Fruit fly (Drosophila melanogaster): ENCODE data around the gene CG7130.

The CG7130 gene

dm6 chr3L:22074347-22074971, 1.1 kb downstream of the CG7130 start, which contains the start of gene CG7133 (continued):
- TF ChIP-seq CG12391 (tag; optimal IDR thresholded peaks at IDR 0.05) (peak; percentile 14), tll (GFP tag; optimal IDR thresholded peaks at IDR 0.05) (no peak), pita (GFP tag; optimal IDR thresholded peaks at IDR 0.05) (no peak), zfh1 (GFP tag; IDR thresholded peaks at IDR 0.05) (no peak), CTCF (GFP tag; optimal IDR thresholded peaks at IDR 0.05) (no peak), CG11085 (GFP tag; IDR thresholded peaks at IDR 0.05) (no peak), Mes4 (GFP tag; optimal IDR thresholded peaks at IDR 0.05) (no peak), Oli (tag; optimal IDR thresholded peaks at IDR 0.05) (no peak), peb (GFP tag; IDR thresholded peaks at IDR 0.05) (no peak), Ets65A (GFP tag) (no peak), CG4328 (GFP tag; optimal IDR thresholded peaks at IDR 0.05) (no peak), sug (tag; optimal IDR thresholded peaks at IDR 0.05) (peak; percentile 4), eve (GFP tag; optimal IDR thresholded peaks at IDR 0.05) (no peak), Doc2 (GFP tag; IDR thresholded peaks at IDR 0.05) (no peak), otp (GFP tag; IDR thresholded peaks at IDR 0.05) (no peak), CG6689 (GFP tag; IDR thresholded peaks at IDR 0.05) (no peak), Gsc (GFP tag; IDR thresholded peaks at IDR 0.05) (no peak), pho (GFP tag; optimal IDR thresholded peaks at IDR 0.05) (peak; percentile 27), scrt (GFP tag; optimal IDR thresholded peaks at IDR 0.05) (no peak), Rfx (GFP tag; IDR thresholded peaks at IDR 0.05) (no peak), CG3838 (GFP tag; optimal IDR thresholded peaks at IDR 0.05) (no peak), CG7786 (GFP tag; optimal IDR thresholded peaks at IDR 0.05) (no peak), chinmo (GFP tag; IDR thresholded peaks at IDR 0.05; ENCODE audit: partially characterized antibody) (peak; percentile 71; the same call in 1 of the 4 replicates), Dad (GFP tag; optimal IDR thresholded peaks at IDR 0.05) (no peak), ro (GFP tag; IDR thresholded peaks at IDR 0.05) (no peak), BtbVII (GFP tag; optimal IDR thresholded peaks at IDR 0.05) (no peak), crc (GFP tag; optimal IDR thresholded peaks at IDR 0.05) (no peak), Atf-2 (GFP tag; optimal IDR thresholded peaks at IDR 0.05) (no peak), Eip74EF (GFP tag; optimal IDR thresholded peaks at IDR 0.05) (no peak), ind (GFP tag; optimal IDR thresholded peaks at IDR 0.05) (no peak), nmo (GFP tag; optimal IDR thresholded peaks at IDR 0.05) (peak; percentile 29), ato (GFP tag; IDR thresholded peaks at IDR 0.05; ENCODE audit: partially characterized antibody) (peak; percentile 74), CG4360 (GFP tag; IDR thresholded peaks at IDR 0.05) (no peak), Six4 (GFP tag; optimal IDR thresholded peaks at IDR 0.05) (no peak), CG14441 (GFP tag; IDR thresholded peaks at IDR 0.05) (no peak), CG34224 (GFP tag; IDR thresholded peaks at IDR 0.05; ENCODE audit: partially characterized antibody) (peak; percentile 84), CG13624 (GFP tag; optimal IDR thresholded peaks at IDR 0.05) (no peak), CG3995 (GFP tag; optimal IDR thresholded peaks at IDR 0.05) (peak; percentile 59), danr (GFP tag; IDR thresholded peaks at IDR 0.05) (no peak), ac (GFP tag; optimal IDR thresholded peaks at IDR 0.05) (no peak), HLH4C (GFP tag; IDR thresholded peaks at IDR 0.05; ENCODE audit: partially characterized antibody) (peak; percentile 82), phol (tag; optimal IDR thresholded peaks at IDR 0.05) (no peak), CG3163 (GFP tag; optimal IDR thresholded peaks at IDR 0.05) (no peak), D19B (GFP tag; optimal IDR thresholded peaks at IDR 0.05) (no peak), Sox102F (GFP tag; optimal IDR thresholded peaks at IDR 0.05) (no peak), tx (GFP tag; optimal IDR thresholded peaks at IDR 0.05) (no peak), CG2116 (GFP tag; optimal IDR thresholded peaks at IDR 0.05) (peak; percentile 43), CG14965 (GFP tag; optimal IDR thresholded peaks at IDR 0.05; ENCODE audit: borderline replicate concordance) (no peak), shn (GFP tag; optimal IDR thresholded peaks at IDR 0.05) (no peak), lov (optimal IDR thresholded peaks at IDR 0.05) (no peak), lov (GFP tag; IDR thresholded peaks at IDR 0.05) (no peak), salm (tag; optimal IDR thresholded peaks at IDR 0.05) (no peak)

Measured in whole organism, embryonic.